Fruit fly (Drosophila melanogaster) whole organism, pupa: ENCODE results near the gene Spx.
A peak's percentile ranks its signal among the peaks of the same experiment; 100 is the strongest.

ENCODE experiments used
- CG10348 ChIP-seq: fragments of 200-800 bp; sonication (Bioruptor generic); IDR thresholded peaks from 2 replicates; pipeline ENCODE4 v1.3.6; 2022; ENCODE audit warnings: missing biosample characterization, missing genetic modification characterization
- CG12605 ChIP-seq: fragments of 200-800 bp; sonication (Bioruptor generic); IDR thresholded peaks from 2 replicates; pipeline ENCODE4 v1.3.6; 2022; ENCODE audit warnings: missing biosample characterization, missing genetic modification characterization
- CG13204 ChIP-seq: fragments of 200-800 bp; sonication (Bioruptor generic); optimal IDR thresholded peaks from 2 replicates; lab custom pipeline; 2018; ENCODE audit warnings: missing biosample characterization, mild to moderate bottlenecking, missing genetic modification characterization, moderate library complexity
- CG14655 ChIP-seq: fragments of 200-800 bp; sonication (Bioruptor generic); optimal IDR thresholded peaks from 3 replicates; lab custom pipeline; 2017; ENCODE audit warnings: mild to moderate bottlenecking, missing biosample characterization, missing genetic modification reagents, missing genetic modification characterization
- CG15710 ChIP-seq: fragments of 200-800 bp; sonication (Bioruptor generic); optimal IDR thresholded peaks from 2 replicates; lab custom pipeline; 2018; ENCODE audit warnings: missing biosample characterization, mild to moderate bottlenecking, missing genetic modification characterization, moderate library complexity
- CG17806 ChIP-seq: fragments of 200-800 bp; sonication (Bioruptor generic); optimal IDR thresholded peaks from 2 replicates; lab custom pipeline; 2018; ENCODE audit warnings: missing biosample characterization, mild to moderate bottlenecking, missing genetic modification characterization, moderate library complexity
- CG32121 ChIP-seq: fragments of 200-800 bp; sonication (Bioruptor generic); IDR thresholded peaks from 2 replicates; pipeline ENCODE4 v1.3.6; 2022; ENCODE audit warnings: missing biosample characterization, missing genetic modification characterization
- CG34367 ChIP-seq: fragments of 200-800 bp; sonication (Bioruptor generic); optimal IDR thresholded peaks from 2 replicates; lab custom pipeline; 2018; ENCODE audit warnings: missing biosample characterization, mild to moderate bottlenecking, missing genetic modification characterization
- CG4496 ChIP-seq: fragments of 200-800 bp; sonication (Bioruptor generic); IDR thresholded peaks from 3 replicates; pipeline ENCODE4 v1.3.6; 2022; ENCODE audit warnings: missing biosample characterization, missing genetic modification characterization
- CG8159 ChIP-seq: fragments of 200-800 bp; sonication (Bioruptor generic); optimal IDR thresholded peaks from 3 replicates; lab custom pipeline; 2018; ENCODE audit warnings: missing biosample characterization, mild to moderate bottlenecking, missing genetic modification characterization, moderate library complexity
- CG8301 ChIP-seq: fragments of 200-800 bp; sonication (Bioruptor generic); optimal IDR thresholded peaks from 2 replicates; lab custom pipeline; 2018; ENCODE audit warnings: missing biosample characterization, mild to moderate bottlenecking, missing genetic modification characterization
- CG9948 ChIP-seq: fragments of 200-800 bp; sonication (Bioruptor generic); optimal IDR thresholded peaks from 2 replicates; lab custom pipeline; 2018; ENCODE audit warnings: missing biosample characterization, mild to moderate bottlenecking, missing genetic modification characterization, moderate library complexity
- D1 ChIP-seq: fragments of 200-800 bp; sonication (Bioruptor generic); optimal IDR thresholded peaks from 2 replicates; lab custom pipeline; 2018; ENCODE audit warnings: missing biosample characterization, mild to moderate bottlenecking, missing genetic modification characterization, moderate library complexity
- EcR ChIP-seq: fragments of 200-800 bp; sonication (Bioruptor generic); optimal IDR thresholded peaks from 3 replicates; lab custom pipeline; 2019; ENCODE audit warnings: missing biosample characterization, missing genetic modification characterization, mild to moderate bottlenecking, moderate library complexity, missing genetic modification reagents
- Ets98B ChIP-seq: fragments of 200-800 bp; sonication (Bioruptor generic); IDR thresholded peaks from 2 replicates; pipeline ENCODE4 v1.3.6; 2022; ENCODE audit warnings: missing biosample characterization, missing genetic modification characterization
- Pif1A ChIP-seq: fragments of 200-800 bp; sonication (Bioruptor generic); optimal IDR thresholded peaks from 3 replicates; lab custom pipeline; 2016; ENCODE audit warnings: missing biosample characterization, missing genetic modification characterization
- Pif1B ChIP-seq: fragments of 200-800 bp; sonication (Bioruptor generic); optimal IDR thresholded peaks from 3 replicates; lab custom pipeline; 2016; ENCODE audit warnings: missing biosample characterization, missing genetic modification characterization
- Snoo ChIP-seq: fragments of 200-800 bp; sonication (Bioruptor generic); optimal IDR thresholded peaks from 3 replicates; lab custom pipeline; 2017; ENCODE audit warnings: missing biosample characterization, mild to moderate bottlenecking, missing genetic modification characterization, inconsistent platforms
- fd96Ca ChIP-seq: fragments of 200-800 bp; sonication (Bioruptor generic); IDR thresholded peaks from 3 replicates; pipeline ENCODE4 v1.3.6; 2022; ENCODE audit warnings: missing biosample characterization, missing genetic modification characterization
- gl ChIP-seq: fragments of 200-800 bp; sonication (Bioruptor generic); optimal IDR thresholded peaks from 2 replicates; lab custom pipeline; 2018; ENCODE audit warnings: missing biosample characterization, mild to moderate bottlenecking, missing genetic modification characterization
- rn ChIP-seq: fragments of 200-800 bp; sonication (Bioruptor generic); IDR thresholded peaks from 2 replicates; pipeline ENCODE4 v1.3.6; 2022; ENCODE audit warnings: missing biosample characterization, missing genetic modification characterization

Spx gene

DNA sequence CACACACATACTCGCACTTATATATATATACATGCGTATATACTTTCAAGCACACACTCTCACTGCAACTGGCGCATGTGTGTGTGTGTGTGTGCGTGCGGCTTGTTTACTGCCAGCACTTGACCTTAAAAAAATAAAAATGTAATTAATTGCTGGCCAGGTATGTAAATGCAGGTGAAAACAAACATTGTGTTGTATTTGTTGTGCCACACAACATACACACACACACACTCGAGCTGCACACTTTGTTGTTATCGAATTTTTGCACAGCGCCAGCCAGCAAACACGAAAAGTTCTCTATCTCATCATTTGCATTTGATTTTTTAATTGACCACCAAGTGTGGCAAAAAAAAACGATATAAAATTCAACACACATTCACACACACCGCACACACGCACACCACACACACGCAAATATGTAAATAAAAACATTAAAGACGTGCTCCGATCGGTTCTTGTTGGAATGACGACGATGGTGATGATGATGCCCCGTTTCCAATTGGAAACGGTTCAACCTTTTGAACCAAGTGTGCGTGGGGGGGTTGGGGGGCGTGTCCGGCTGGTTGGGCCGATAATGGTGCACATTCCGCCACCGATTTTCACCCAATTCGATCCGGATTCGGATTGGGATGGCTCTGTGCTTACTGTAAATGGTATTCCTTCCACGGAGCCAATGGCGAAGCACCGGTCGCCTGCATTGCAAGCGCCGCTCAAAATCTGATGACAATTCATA lies 839 bp upstream of the Spx start:
- TF ChIP-seq fd96Ca (GFP tag; lab: Robert Waterston, UW) (0 out of 3 replicates have a peak, but pooled peaks have one; percentile 29), CG14655 (GFP tag; lab: Kevin White, UChicago) (no peak), CG15710 (no peak), Pif1A (GFP tag; lab: Kevin White, UChicago) (no peak), CG4496 (GFP tag; lab: Robert Waterston, UW) (0 out of 3 replicates have a peak, but pooled peaks have one; percentile 34), CG13204 (no peak)

DNA sequence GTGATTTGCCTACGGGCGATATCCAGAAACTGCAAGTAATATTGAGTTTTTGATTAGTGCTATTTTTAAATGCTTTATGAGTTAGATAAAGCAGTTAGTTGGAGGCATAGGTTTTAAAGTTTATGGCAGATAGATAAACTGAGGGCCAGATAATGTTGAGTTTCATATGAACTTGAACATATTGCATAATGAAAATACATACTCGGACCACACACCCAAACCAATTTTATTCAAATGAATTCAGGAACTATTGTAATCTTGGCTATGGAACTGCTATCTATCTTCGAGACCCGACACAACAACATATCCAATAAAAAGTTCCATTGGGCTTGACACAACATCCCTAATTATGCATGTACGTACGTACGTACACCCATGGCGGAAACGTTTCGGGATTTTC lies 4.1 kb downstream of the Spx start:
- TF ChIP-seq CG8159 (tag; lab: Kevin White, UChicago): no peak
- no peak for TF ChIP-seq CG15710
- TF ChIP-seq CG13204: no peak
- no peak for TF ChIP-seq Snoo (tag; lab: Kevin White, UChicago)
- no peak for TF ChIP-seq D1 (tag; lab: Kevin White, UChicago)
- no peak for TF ChIP-seq fd96Ca (GFP tag; lab: Robert Waterston, UW)
- no peak for TF ChIP-seq CG9948 (tag; lab: Kevin White, UChicago)
- no peak for TF ChIP-seq CG12605

DNA sequence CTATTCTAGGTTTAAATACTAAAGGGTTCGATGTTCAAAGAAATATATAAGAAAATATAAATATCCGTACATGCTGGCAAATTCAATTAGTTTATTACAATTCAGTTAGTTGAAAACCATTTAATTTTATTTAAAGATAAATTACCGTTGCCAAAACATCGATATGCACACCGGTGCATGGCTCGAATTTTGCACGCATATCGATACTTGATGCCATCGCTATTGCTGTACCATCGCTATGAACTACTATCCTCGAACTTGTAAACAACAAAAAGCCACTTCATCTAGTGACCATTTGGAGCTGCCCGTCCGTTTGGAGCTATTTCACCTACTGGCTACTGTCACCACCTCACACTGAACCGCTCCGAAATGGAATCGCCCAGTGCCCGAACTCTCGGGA lies 5.3 kb downstream of the Spx start, which contains the start of gene Josd:
TSS of gene Josd (plus strand) at position 270 of the 400 bp plus-strand sequence.
- TF ChIP-seq rn (GFP tag; lab: Robert Waterston, UW): no peak
- no peak for TF ChIP-seq fd96Ca (GFP tag; lab: Robert Waterston, UW)
- no peak for TF ChIP-seq CG13204
- TF ChIP-seq CG15710: no peak
- TF ChIP-seq Pif1B (GFP tag; lab: Kevin White, UChicago): no peak
- TF ChIP-seq CG9948 (tag; lab: Kevin White, UChicago): no peak
- TF ChIP-seq Pif1A (GFP tag; lab: Kevin White, UChicago): no peak
- no peak for TF ChIP-seq CG14655 (GFP tag; lab: Kevin White, UChicago)
- TF ChIP-seq CG17806 (tag; lab: Kevin White, UChicago): no peak
- TF ChIP-seq Snoo (tag; lab: Kevin White, UChicago): no peak
- TF ChIP-seq CG8159 (tag; lab: Kevin White, UChicago): no peak
- no peak for TF ChIP-seq CG8301
- no peak for TF ChIP-seq EcR (GFP tag; lab: Kevin White, UChicago)
- TF ChIP-seq, all 21 proteins: peak for 0

DNA sequence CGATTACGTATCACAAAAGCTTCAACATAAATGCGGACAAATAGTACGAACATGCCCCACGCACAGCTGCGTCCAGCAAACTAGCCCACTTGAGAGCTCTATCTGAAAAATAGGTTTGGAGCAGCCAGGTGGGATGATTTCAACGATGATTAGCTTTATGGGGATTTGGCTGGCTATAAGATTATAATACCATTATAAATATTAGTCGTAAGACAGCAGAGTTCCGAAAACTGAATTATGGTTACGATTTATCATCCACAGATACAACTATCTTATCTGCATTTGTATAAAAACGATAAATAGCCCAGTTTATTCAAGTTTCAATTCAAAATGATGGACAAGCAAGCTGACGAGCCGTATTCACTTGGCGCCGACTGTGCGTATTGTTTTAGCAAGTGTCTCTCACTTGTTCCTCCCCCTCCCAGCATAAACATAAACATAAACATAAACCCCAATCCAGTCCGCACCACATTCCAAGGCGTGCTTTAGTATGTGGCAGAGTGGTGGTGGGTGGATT lies 8.1 kb downstream of the Spx start:
- TF ChIP-seq CG13204 (no peak), CG8159 (tag; lab: Kevin White, UChicago) (peak; percentile 32), CG10348 (GFP tag; lab: Robert Waterston, UW) (no peak), rn (GFP tag; lab: Robert Waterston, UW) (0 out of 2 replicates have a peak, but pooled peaks have one; percentile 15), Ets98B (peak; percentile 25; the same call in 1 of the 2 replicates), EcR (GFP tag; lab: Kevin White, UChicago) (no peak), fd96Ca (GFP tag; lab: Robert Waterston, UW) (0 out of 3 replicates have a peak, but pooled peaks have one; percentile 48), CG17806 (tag; lab: Kevin White, UChicago) (peak; percentile 21), CG9948 (tag; lab: Kevin White, UChicago) (peak; percentile 39), Pif1A (GFP tag; lab: Kevin White, UChicago) (peak; percentile 14), Pif1B (GFP tag; lab: Kevin White, UChicago) (no peak), CG34367 (peak; percentile 16), CG15710 (peak; percentile 32), Snoo (tag; lab: Kevin White, UChicago) (no peak), CG32121 (GFP tag; lab: Robert Waterston, UW) (peak; percentile 69), CG4496 (GFP tag; lab: Robert Waterston, UW) (no peak), CG8301 (peak; percentile 57), CG14655 (GFP tag; lab: Kevin White, UChicago) (no peak)
- TF ChIP-seq, all 21 proteins: peak for 11

DNA sequence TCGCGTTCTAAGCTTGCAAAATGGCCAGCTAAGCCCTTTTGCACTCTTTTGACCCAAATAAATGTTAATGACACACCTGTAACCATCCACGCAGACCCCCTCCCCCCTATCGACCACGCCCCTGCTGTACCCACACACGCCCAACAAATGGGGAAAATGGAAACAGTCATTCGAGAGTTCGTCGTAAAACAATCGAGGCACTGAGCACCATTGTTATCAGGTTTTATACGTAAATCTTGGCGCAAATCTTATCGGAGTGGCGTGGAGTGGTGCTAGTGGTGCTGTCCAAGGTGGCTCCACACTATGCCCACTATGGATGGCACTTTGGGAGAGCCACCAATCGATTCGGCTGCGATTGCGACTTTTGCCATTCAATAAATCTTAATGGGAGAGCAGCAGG lies 8.8 kb downstream of the Spx start:
- TF ChIP-seq CG4496 (GFP tag; lab: Robert Waterston, UW): no peak
- TF ChIP-seq CG8159 (tag; lab: Kevin White, UChicago): no peak
- no peak for TF ChIP-seq CG34367
- TF ChIP-seq Snoo (tag; lab: Kevin White, UChicago): no peak
- no peak for TF ChIP-seq CG14655 (GFP tag; lab: Kevin White, UChicago)
- no peak for TF ChIP-seq CG12605
- TF ChIP-seq CG8301: no peak
- no peak for TF ChIP-seq Ets98B
- TF ChIP-seq rn (GFP tag; lab: Robert Waterston, UW): no peak
- TF ChIP-seq fd96Ca (GFP tag; lab: Robert Waterston, UW): no peak

DNA sequence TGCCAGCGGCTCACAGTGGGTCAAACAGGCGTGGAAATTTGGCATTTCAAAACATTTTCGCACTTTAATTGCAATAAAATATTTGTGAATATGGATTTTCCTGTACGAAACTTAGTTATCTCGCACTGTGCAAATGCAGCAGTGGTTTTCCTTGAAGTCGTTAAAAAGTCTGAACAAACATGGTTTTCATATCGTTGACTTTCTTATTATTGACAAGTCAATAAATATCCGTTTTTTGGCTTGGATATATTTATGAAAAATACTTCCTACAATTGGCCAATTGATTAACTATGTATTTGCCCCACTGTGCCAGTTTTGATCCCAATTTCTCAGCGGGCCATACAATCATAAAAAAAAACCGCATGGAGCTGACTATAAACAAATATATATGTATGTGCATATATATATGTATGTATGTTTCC lies 9.8 kb downstream of the Spx start:
- TF ChIP-seq CG14655 (GFP tag; lab: Kevin White, UChicago) (peak; percentile 93), CG4496 (GFP tag; lab: Robert Waterston, UW) (peak; percentile 92), D1 (tag; lab: Kevin White, UChicago) (no peak), CG32121 (GFP tag; lab: Robert Waterston, UW) (peak; percentile 95), Snoo (tag; lab: Kevin White, UChicago) (peak; percentile 85), CG12605 (peak; percentile 85), EcR (GFP tag; lab: Kevin White, UChicago) (no peak), fd96Ca (GFP tag; lab: Robert Waterston, UW) (peak; percentile 96), CG9948 (tag; lab: Kevin White, UChicago) (peak; percentile 89), CG8159 (tag; lab: Kevin White, UChicago) (peak; percentile 88), Pif1A (GFP tag; lab: Kevin White, UChicago) (peak; percentile 96), CG10348 (GFP tag; lab: Robert Waterston, UW) (peak; percentile 82), CG13204 (peak; percentile 52), CG17806 (tag; lab: Kevin White, UChicago) (peak; percentile 84), CG8301 (peak; percentile 89), rn (GFP tag; lab: Robert Waterston, UW) (peak; percentile 75; the same call in 1 of the 2 replicates), CG34367 (peak; percentile 84), Ets98B (peak; percentile 88), Pif1B (GFP tag; lab: Kevin White, UChicago) (peak; percentile 91), gl (tag; lab: Kevin White, UChicago) (peak; percentile 59), CG15710 (peak; percentile 86)
- TF ChIP-seq, all 21 proteins: peak for 19
